Worm (Caenorhabditis elegans) whole organism, late embryonic: ENCODE data around the gene F16G10.2.

Experiments
- T23F11.4 ChIP-seq: fragments of 200-800 bp; sonication (Bioruptor generic); optimal IDR thresholded peaks from 2 replicates; lab custom pipeline; 2018; ENCODE audit warnings: mild to moderate bottlenecking, missing genetic modification characterization, missing compliant biosample characterization
- elt-2 ChIP-seq: sonication (generic microtip); optimal IDR thresholded peaks from 2 replicates; lab custom pipeline; 2016; ENCODE audit warnings: missing genetic modification reagents, missing genetic modification characterization, missing compliant biosample characterization
- pqm-1 ChIP-seq: sonication (generic microtip); optimal IDR thresholded peaks from 2 replicates; lab custom pipeline; 2016; ENCODE audit warnings: missing genetic modification characterization, missing compliant biosample characterization

- TF ChIP-seq elt-2 (tag; lab: Kevin White, UChicago) (no peak), T23F11.4 (GFP tag; lab: Kevin White, UChicago) (no peak), pqm-1 (tag; lab: Kevin White, UChicago) (no peak)
Measured at ce11 chrII:2412649-2413048, 37.6 kb downstream of the F16G10.2 start, which contains the start of gene fbxa-182.
